Worm (Caenorhabditis elegans): ENCODE measurements around the gene acr-12.

acr-12 gene

DNA sequence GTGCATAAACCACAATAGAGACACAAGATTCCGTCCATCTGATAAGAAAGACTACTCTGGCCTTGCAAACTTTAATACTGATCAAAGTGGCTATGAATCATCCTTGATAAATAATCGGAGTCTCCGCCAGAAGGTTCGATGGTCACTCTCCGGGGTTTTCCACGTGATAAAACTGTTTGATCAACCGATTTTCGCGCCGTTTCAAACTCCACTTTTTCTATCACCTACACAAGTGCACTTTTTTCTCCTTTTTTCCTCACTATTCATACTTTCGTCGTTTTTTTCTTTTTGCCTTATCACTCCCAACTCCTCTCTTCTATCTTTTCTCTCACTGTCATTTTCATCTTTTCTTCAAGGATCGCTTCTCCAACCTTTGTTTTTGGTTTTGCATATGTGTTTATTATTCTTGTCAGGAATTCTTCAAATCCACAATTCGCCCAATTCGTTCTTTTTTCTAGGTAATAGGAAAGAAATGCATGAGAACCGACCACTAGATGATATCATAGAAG lies 4.0 kb upstream of the acr-12 start, which contains the start of gene F18H3.4 (continued):
- TF ChIP-seq lin-29 (GFP tag; IDR thresholded peaks at IDR 0.05) (no peak), hmg-1.1 (GFP tag; IDR thresholded peaks at IDR 0.05) (0 out of 2 replicates have a peak, but pooled peaks have one; percentile 19), ceh-20 (GFP tag; IDR thresholded peaks at IDR 0.05) (0 out of 2 replicates have a peak, but pooled peaks have one; percentile 44), nhr-28 (tag; optimal IDR thresholded peaks at IDR 0.05) (peak; percentile 91), mes-2 (tag; optimal IDR thresholded peaks at IDR 0.05; ENCODE audit: poor library complexity, severe bottlenecking) (peak; percentile 43), F10B5.3 (tag; optimal IDR thresholded peaks at IDR 0.05) (no peak), dmd-8 (GFP tag; IDR thresholded peaks at IDR 0.05) (no peak), lir-3 (tag; optimal IDR thresholded peaks at IDR 0.05) (no peak), dmd-6 (GFP tag; IDR thresholded peaks at IDR 0.05) (peak; percentile 97), ZK546.5 (tag; optimal IDR thresholded peaks at IDR 0.05) (no peak), F49E8.2 (tag; optimal IDR thresholded peaks at IDR 0.05; ENCODE audit: borderline replicate concordance) (no peak), zag-1 (tag; optimal IDR thresholded peaks at IDR 0.05) (no peak), daf-8 (GFP tag; IDR thresholded peaks at IDR 0.05) (no peak), hlh-11 (tag; optimal IDR thresholded peaks at IDR 0.05) (peak; percentile 96), R02D3.7 (tag; optimal IDR thresholded peaks at IDR 0.05) (no peak), dve-1 (tag; optimal IDR thresholded peaks at IDR 0.05; ENCODE audit: insufficient read depth) (peak; percentile 91), F37D6.2 (tag; optimal IDR thresholded peaks at IDR 0.05) (no peak), lin-15B (tag; optimal IDR thresholded peaks at IDR 0.05) (no peak), skn-1 (tag; optimal IDR thresholded peaks at IDR 0.05) (no peak), vab-7 (GFP tag; IDR thresholded peaks at IDR 0.05) (no peak), aly-2 (tag; optimal IDR thresholded peaks at IDR 0.05) (no peak), pqm-1 (tag; optimal IDR thresholded peaks at IDR 0.05) (peak; percentile 61), nhr-237 (tag; optimal IDR thresholded peaks at IDR 0.05) (no peak), gei-8 (GFP tag; optimal IDR thresholded peaks at IDR 0.05) (peak; percentile 29), pha-4 (GFP tag; IDR thresholded peaks at IDR 0.05) (0 out of 2 replicates have a peak, but pooled peaks have one; percentile 20), pha-4 (tag; optimal IDR thresholded peaks at IDR 0.05) (peak; percentile 30), lin-13 (GFP tag; optimal IDR thresholded peaks at IDR 0.05) (no peak), nhr-42 (GFP tag; IDR thresholded peaks at IDR 0.05) (peak; percentile 25; the same call in 1 of the 2 replicates), zip-2 (tag; optimal IDR thresholded peaks at IDR 0.05) (peak; percentile 31), Y105C5A.15 (GFP tag; IDR thresholded peaks at IDR 0.05) (no peak), lin-38 (GFP tag; IDR thresholded peaks at IDR 0.05) (0 out of 2 replicates have a peak, but pooled peaks have one; percentile 20), lsy-2 (tag; optimal IDR thresholded peaks at IDR 0.05) (peak in 1 of 2 experiments; percentile 60), nhr-76 (tag; optimal IDR thresholded peaks at IDR 0.05) (peak; percentile 30), nhr-6 (tag; optimal IDR thresholded peaks at IDR 0.05) (peak; percentile 39), ztf-11 (tag; optimal IDR thresholded peaks at IDR 0.05) (no peak), ztf-7 (tag; optimal IDR thresholded peaks at IDR 0.05) (no peak), unc-39 (tag; optimal IDR thresholded peaks at IDR 0.05) (no peak), ctbp-1 (GFP tag; IDR thresholded peaks at IDR 0.05) (no peak), duxl-1 (tag; optimal IDR thresholded peaks at IDR 0.05; ENCODE audit: poor library complexity) (no peak), ceh-32 (tag; optimal IDR thresholded peaks at IDR 0.05; ENCODE audit: poor library complexity) (no peak), fkh-10 (GFP tag; optimal IDR thresholded peaks at IDR 0.05) (no peak), mdl-1 (tag; optimal IDR thresholded peaks at IDR 0.05) (peak; percentile 12 to 77), dmd-9 (GFP tag; IDR thresholded peaks at IDR 0.05) (no peak)
